Worm (Caenorhabditis elegans): ENCODE results near the gene ulp-2.

ce11 chrII:4908160-4908559 is 51.5 kb downstream of the ulp-2 start:
- TF ChIP-seq let-526 (GFP tag; IDR thresholded peaks at IDR 0.05): no peak
- TF ChIP-seq aptf-2 (GFP tag; conservative IDR thresholded peaks at IDR 0.05): no peak
- TF ChIP-seq F10E7.11 (tag; optimal IDR thresholded peaks at IDR 0.05): no peak
- TF ChIP-seq unc-62 (GFP tag; optimal IDR thresholded peaks at IDR 0.05): no peak
- TF ChIP-seq ceh-100 (GFP tag; IDR thresholded peaks at IDR 0.05): no peak
- TF ChIP-seq ztf-25 (GFP tag; IDR thresholded peaks at IDR 0.05): no peak
- no peak for TF ChIP-seq madf-3 (GFP tag; IDR thresholded peaks at IDR 0.05)
- no peak for TF ChIP-seq Y95B8A.8 (GFP tag; IDR thresholded peaks at IDR 0.05)
- no peak for TF ChIP-seq ama-1 (optimal IDR thresholded peaks at IDR 0.05)
- no peak for TF ChIP-seq ama-1 (GFP tag; optimal IDR thresholded peaks at IDR 0.05)
- TF ChIP-seq ceh-27 (GFP tag; optimal IDR thresholded peaks at IDR 0.05): no peak
- TF ChIP-seq mes-4 (tag; optimal IDR thresholded peaks at IDR 0.05): no peak
- no peak for TF ChIP-seq nhr-80 (tag; optimal IDR thresholded peaks at IDR 0.05)
- no peak for TF ChIP-seq pbrm-1 (GFP tag; IDR thresholded peaks at IDR 0.05)
